Worm (Caenorhabditis elegans) whole organism, late embryonic: ENCODE data around the gene F40G12.5.

Experiments
- C38D4.7 ChIP-seq: fragments of 200-800 bp; sonication (Bioruptor generic); optimal IDR thresholded peaks from 2 replicates; lab custom pipeline; 2018; ENCODE audit warnings: mild to moderate bottlenecking, missing genetic modification characterization, moderate library complexity, missing compliant biosample characterization
- F13H6.1 ChIP-seq: sonication (generic microtip); optimal IDR thresholded peaks from 2 replicates; lab custom pipeline; 2016; ENCODE audit warnings: missing genetic modification characterization, missing compliant biosample characterization
- K02D7.2 ChIP-seq: sonication (generic microtip); optimal IDR thresholded peaks from 2 replicates; lab custom pipeline; 2017; ENCODE audit warnings: mild to moderate bottlenecking, missing genetic modification characterization, missing compliant biosample characterization
- K09A11.1 ChIP-seq: sonication (generic microtip); optimal IDR thresholded peaks from 2 replicates; lab custom pipeline; 2017; ENCODE audit warnings: antibody characterized with exemption, mild to moderate bottlenecking, missing genetic modification characterization, missing compliant biosample characterization; ENCODE audit not compliant: insufficient read depth
- T23F11.4 ChIP-seq: fragments of 200-800 bp; sonication (Bioruptor generic); optimal IDR thresholded peaks from 2 replicates; lab custom pipeline; 2018; ENCODE audit warnings: mild to moderate bottlenecking, missing genetic modification characterization, missing compliant biosample characterization
- Y22D7AL.16 ChIP-seq: sonication (generic microtip); optimal IDR thresholded peaks from 2 replicates; lab custom pipeline; 2016; ENCODE audit warnings: missing genetic modification characterization, missing compliant biosample characterization
- ama-1 ChIP-seq: fragments of 150-350 bp; optimal IDR thresholded peaks from 2 replicates; lab custom pipeline; 2014
- ceh-18 ChIP-seq: sonication (generic microtip); optimal IDR thresholded peaks from 2 replicates; lab custom pipeline; 2016; ENCODE audit warnings: missing genetic modification characterization, missing compliant biosample characterization
- ceh-19 ChIP-seq: fragments of 200-800 bp; sonication (Bioruptor generic); optimal IDR thresholded peaks from 2 replicates; lab custom pipeline; 2018; ENCODE audit warnings: mild to moderate bottlenecking, missing genetic modification characterization, missing compliant biosample characterization
- ceh-2 ChIP-seq: sonication (generic microtip); optimal IDR thresholded peaks from 2 replicates; lab custom pipeline; 2016; ENCODE audit warnings: missing genotype, missing genetic modification characterization, missing compliant biosample characterization
- ceh-22 ChIP-seq: sonication (generic microtip); optimal IDR thresholded peaks from 2 replicates; lab custom pipeline; 2017; ENCODE audit warnings: missing biosample characterization, missing genetic modification characterization
- ceh-30 ChIP-seq: fragments of 150-350 bp; optimal IDR thresholded peaks from 2 replicates; lab custom pipeline; 2014; ENCODE audit warnings: missing biosample characterization, missing genetic modification characterization
- ceh-31 ChIP-seq: sonication (generic microtip); optimal IDR thresholded peaks from 2 replicates; lab custom pipeline; 2016; ENCODE audit warnings: missing genetic modification characterization, missing compliant biosample characterization
- ceh-6 ChIP-seq: fragments of 200-800 bp; sonication (Bioruptor generic); optimal IDR thresholded peaks from 2 replicates; lab custom pipeline; 2018; ENCODE audit warnings: mild to moderate bottlenecking, missing genetic modification characterization, missing compliant biosample characterization
- ceh-9 ChIP-seq: sonication (generic microtip); optimal IDR thresholded peaks from 2 replicates; lab custom pipeline; 2016; ENCODE audit warnings: mild to moderate bottlenecking, missing genetic modification characterization, inconsistent platforms, missing compliant biosample characterization
- dmd-4 ChIP-seq: sonication (generic microtip); optimal IDR thresholded peaks from 2 replicates; lab custom pipeline; 2016; ENCODE audit warnings: borderline replicate concordance, missing genetic modification characterization, missing compliant biosample characterization
- elt-2 ChIP-seq: sonication (generic microtip); optimal IDR thresholded peaks from 2 replicates; lab custom pipeline; 2016; ENCODE audit warnings: missing genetic modification reagents, missing genetic modification characterization, missing compliant biosample characterization
- elt-4 ChIP-seq: sonication (generic microtip); optimal IDR thresholded peaks from 2 replicates; lab custom pipeline; 2016; ENCODE audit warnings: missing genetic modification characterization, missing compliant biosample characterization
- eyg-1 ChIP-seq: sonication (generic microtip); optimal IDR thresholded peaks from 2 replicates; lab custom pipeline; 2016; ENCODE audit warnings: missing genotype, missing genetic modification characterization, missing compliant biosample characterization
- fkh-10 ChIP-seq: fragments of 150-350 bp; optimal IDR thresholded peaks from 2 replicates; lab custom pipeline; 2014; ENCODE audit warnings: missing biosample characterization, missing genetic modification reagents, missing genetic modification characterization
- fkh-6 ChIP-seq: sonication (generic microtip); optimal IDR thresholded peaks from 2 replicates; lab custom pipeline; 2016; ENCODE audit warnings: missing genetic modification characterization, missing compliant biosample characterization
- gmeb-2 ChIP-seq: sonication (generic microtip); optimal IDR thresholded peaks from 2 replicates; lab custom pipeline; 2016; ENCODE audit warnings: missing genetic modification characterization, inconsistent platforms, missing compliant biosample characterization
- hlh-15 ChIP-seq: sonication (generic microtip); optimal IDR thresholded peaks from 2 replicates; lab custom pipeline; 2016; ENCODE audit warnings: missing genetic modification characterization, missing compliant biosample characterization
- hlh-6 ChIP-seq: sonication (generic microtip); optimal IDR thresholded peaks from 2 replicates; lab custom pipeline; 2016; ENCODE audit warnings: missing genotype, missing genetic modification characterization, missing compliant biosample characterization
- hlh-8 ChIP-seq: sonication (generic microtip); optimal IDR thresholded peaks from 2 replicates; lab custom pipeline; 2016; ENCODE audit warnings: missing genotype, missing genetic modification characterization, missing compliant biosample characterization
- lim-6 ChIP-seq: sonication (generic microtip); optimal IDR thresholded peaks from 2 replicates; lab custom pipeline; 2016; ENCODE audit warnings: missing genetic modification characterization, missing compliant biosample characterization
- lin-11 ChIP-seq: fragments of 200-800 bp; sonication (Bioruptor generic); optimal IDR thresholded peaks from 2 replicates; lab custom pipeline; 2018; ENCODE audit warnings: mild to moderate bottlenecking, missing genetic modification characterization, missing compliant biosample characterization
- madf-2 ChIP-seq: sonication (generic microtip); optimal IDR thresholded peaks from 2 replicates; lab custom pipeline; 2017; ENCODE audit warnings: missing genetic modification characterization, missing compliant biosample characterization
- mec-3 ChIP-seq: sonication (generic microtip); optimal IDR thresholded peaks from 2 replicates; lab custom pipeline; 2016; ENCODE audit warnings: borderline replicate concordance, missing genetic modification characterization, missing compliant biosample characterization
- nfya-1 ChIP-seq: sonication (generic microtip); optimal IDR thresholded peaks from 2 replicates; lab custom pipeline; 2017; ENCODE audit warnings: missing genetic modification characterization, mild to moderate bottlenecking, missing compliant biosample characterization, antibody characterized with exemption, moderate library complexity
- nhr-232 ChIP-seq: sonication (generic microtip); optimal IDR thresholded peaks from 2 replicates; lab custom pipeline; 2016; ENCODE audit warnings: missing genetic modification characterization, missing compliant biosample characterization
- pag-3 ChIP-seq: sonication (generic microtip); optimal IDR thresholded peaks from 2 replicates; lab custom pipeline; 2016; ENCODE audit warnings: missing compliant biosample characterization, missing genetic modification characterization, borderline replicate concordance
- pat-9 ChIP-seq: fragments of 200-800 bp; sonication (Bioruptor generic); optimal IDR thresholded peaks from 2 replicates; lab custom pipeline; 2018; ENCODE audit warnings: mild to moderate bottlenecking, missing genetic modification characterization, moderate library complexity, missing compliant biosample characterization
- pax-1 ChIP-seq: fragments of 150-350 bp; optimal IDR thresholded peaks from 2 replicates; lab custom pipeline; 2014; ENCODE audit warnings: missing biosample characterization, missing genetic modification characterization
- pha-2 ChIP-seq: sonication (generic microtip); optimal IDR thresholded peaks from 2 replicates; lab custom pipeline; 2017; ENCODE audit warnings: mild to moderate bottlenecking, missing genetic modification characterization, missing compliant biosample characterization
- pha-4 ChIP-seq: fragments of 150-350 bp; optimal IDR thresholded peaks from 2 replicates; lab custom pipeline; 2018; ENCODE audit warnings: missing biosample characterization, missing genetic modification reagents, missing genetic modification characterization
- pqm-1 ChIP-seq: sonication (generic microtip); optimal IDR thresholded peaks from 2 replicates; lab custom pipeline; 2016; ENCODE audit warnings: missing genetic modification characterization, missing compliant biosample characterization
- pros-1 ChIP-seq: fragments of 150-350 bp; optimal IDR thresholded peaks from 2 replicates; lab custom pipeline; 2014; ENCODE audit warnings: missing biosample characterization, missing genetic modification reagents, missing genetic modification characterization
- ref-2 ChIP-seq: sonication (generic microtip); optimal IDR thresholded peaks from 2 replicates; lab custom pipeline; 2016; ENCODE audit warnings: missing genetic modification characterization, missing compliant biosample characterization
- sdc-2 ChIP-seq: sonication (generic microtip); optimal IDR thresholded peaks from 2 replicates; lab custom pipeline; 2016; ENCODE audit warnings: missing genotype, missing genetic modification characterization, missing compliant biosample characterization
- sox-4 ChIP-seq: sonication (generic microtip); optimal IDR thresholded peaks from 2 replicates; lab custom pipeline; 2017; ENCODE audit warnings: mild to moderate bottlenecking, missing genetic modification characterization, inconsistent platforms, missing compliant biosample characterization
- syd-9 ChIP-seq: sonication (generic microtip); optimal IDR thresholded peaks from 2 replicates; lab custom pipeline; 2016; ENCODE audit warnings: mild to moderate bottlenecking, missing genetic modification characterization, moderate library complexity, missing compliant biosample characterization
- tbx-2 ChIP-seq: sonication (generic microtip); optimal IDR thresholded peaks from 2 replicates; lab custom pipeline; 2016; ENCODE audit warnings: missing genetic modification characterization, missing compliant biosample characterization
- ttx-3 ChIP-seq: sonication (generic microtip); optimal IDR thresholded peaks from 2 replicates; lab custom pipeline; 2016; ENCODE audit warnings: missing genetic modification reagents, missing genetic modification characterization, missing compliant biosample characterization
- unc-3 ChIP-seq, 2 experiments: fragments of 200-800 bp in 1 of 2; sonication (Bioruptor generic) in 1 of 2; sonication (generic microtip) in 1 of 2; conservative IDR thresholded peaks in 1 of 2; optimal IDR thresholded peaks in 1 of 2; 2 replicates each; pipeline versions ENCODE4 v1.3.6 to Lab custom; 2016 to 2022; ENCODE audit warnings: missing compliant biosample characterization in 2 of 2, missing genetic modification characterization in 2 of 2, missing genetic modification reagents in 1 of 2
- unc-42 ChIP-seq: sonication (generic microtip); optimal IDR thresholded peaks from 2 replicates; lab custom pipeline; 2016; ENCODE audit warnings: missing genotype, missing genetic modification characterization, missing compliant biosample characterization

The F40G12.5 gene

ce11 chrV:14260831-14261230 is 9.8 kb downstream of the F40G12.5 start, which contains the start of gene F40G12.2:
Gene F40G12.2, minus strand, starts transcription at chrV:14260931.
- TF ChIP-seq ama-1 (lab: Kevin White, UChicago) (no peak), pax-1 (tag; lab: Kevin White, UChicago) (no peak), lin-11 (no peak), Y22D7AL.16 (tag; lab: Kevin White, UChicago) (no peak), pha-4 (no peak), K02D7.2 (tag; lab: Kevin White, UChicago) (no peak), hlh-6 (no peak), pros-1 (no peak), ceh-30 (no peak), ref-2 (tag; lab: Kevin White, UChicago) (no peak), tbx-2 (tag; lab: Kevin White, UChicago) (no peak), gmeb-2 (tag; lab: Kevin White, UChicago) (no peak), pag-3 (tag; lab: Kevin White, UChicago) (no peak), ttx-3 (tag; lab: Kevin White, UChicago) (no peak), eyg-1 (no peak)

DNA sequence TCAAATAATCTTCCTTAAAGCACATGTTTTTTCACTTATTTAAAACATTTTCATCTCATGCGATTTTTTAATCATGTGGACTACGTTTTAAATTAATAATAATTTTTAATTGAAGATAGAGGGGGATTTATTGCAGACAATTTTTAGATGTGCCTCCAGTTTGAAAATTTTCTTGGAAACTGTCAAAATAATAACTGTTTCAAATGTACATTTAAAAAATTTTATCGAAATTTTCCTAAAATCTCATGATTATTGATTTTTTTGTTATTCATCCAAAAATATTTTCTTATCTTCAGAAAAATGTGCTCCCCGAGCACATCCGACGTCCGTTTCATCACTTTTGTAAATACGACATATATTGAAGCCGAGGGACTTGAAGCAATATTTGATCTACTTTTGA is 13.8 kb downstream of the F40G12.5 start, which contains the start of gene sre-8:
TSS of gene sre-8 (plus strand) at position 301 of the 400 bp plus-strand sequence.
- no peak for TF ChIP-seq sdc-2 (tag; lab: Kevin White, UChicago)
- no peak for TF ChIP-seq C38D4.7 (GFP tag; lab: Kevin White, UChicago)
- no peak for TF ChIP-seq hlh-8
- no peak for TF ChIP-seq F13H6.1 (tag; lab: Kevin White, UChicago)
- TF ChIP-seq syd-9: no peak
- no peak for TF ChIP-seq madf-2 (tag; lab: Kevin White, UChicago)
- TF ChIP-seq ceh-18 (tag; lab: Kevin White, UChicago): no peak
- TF ChIP-seq eyg-1: no peak
- no peak for TF ChIP-seq nfya-1 (tag; lab: Kevin White, UChicago)
- no peak for TF ChIP-seq T23F11.4 (GFP tag; lab: Kevin White, UChicago)
- TF ChIP-seq ceh-2: no peak
- TF ChIP-seq ceh-6 (GFP tag; lab: Kevin White, UChicago): no peak
- no peak for TF ChIP-seq hlh-6
- TF ChIP-seq nhr-232: no peak
- no peak for TF ChIP-seq pat-9 (tag; lab: Kevin White, UChicago)
- no peak for TF ChIP-seq dmd-4
- no peak for TF ChIP-seq sox-4 (tag; lab: Kevin White, UChicago)
- no peak for TF ChIP-seq fkh-10 (GFP tag; lab: Kevin White, UChicago)
- no peak for TF ChIP-seq lim-6 (tag; lab: Kevin White, UChicago)
- TF ChIP-seq pqm-1 (tag; lab: Kevin White, UChicago): no peak
- TF ChIP-seq, all 69 proteins: peak for 0

DNA sequence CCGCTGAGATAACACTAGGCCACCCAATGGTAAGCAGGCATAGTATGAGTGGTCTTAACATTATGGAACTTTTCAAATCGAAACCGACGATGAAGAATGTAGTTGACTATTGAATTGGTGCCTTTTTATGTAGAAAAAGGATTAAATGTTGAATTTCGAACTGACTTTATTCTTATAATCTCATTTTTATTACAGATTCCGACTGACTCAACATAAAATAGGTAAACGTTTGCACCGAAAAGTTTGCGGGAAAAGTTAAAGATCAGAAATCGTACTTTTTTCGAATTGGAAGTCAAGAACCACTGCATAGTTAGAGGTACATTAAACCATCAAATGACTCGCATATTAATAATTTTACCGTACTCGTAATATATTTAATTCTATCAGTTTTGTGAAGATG is 16.4 kb downstream of the F40G12.5 start, which contains the start of gene K02E11.7:
TSS of gene K02E11.7 (minus strand) at position 101 of the 400 bp plus-strand sequence.
- TF ChIP-seq elt-2 (no peak), lim-6 (tag; lab: Kevin White, UChicago) (no peak), K09A11.1 (tag; lab: Kevin White, UChicago) (no peak), sdc-2 (tag; lab: Kevin White, UChicago) (no peak), ceh-31 (tag; lab: Kevin White, UChicago) (no peak), pha-2 (tag; lab: Kevin White, UChicago) (no peak), ceh-19 (GFP tag; lab: Kevin White, UChicago) (no peak), fkh-6 (tag; lab: Kevin White, UChicago) (no peak)

DNA sequence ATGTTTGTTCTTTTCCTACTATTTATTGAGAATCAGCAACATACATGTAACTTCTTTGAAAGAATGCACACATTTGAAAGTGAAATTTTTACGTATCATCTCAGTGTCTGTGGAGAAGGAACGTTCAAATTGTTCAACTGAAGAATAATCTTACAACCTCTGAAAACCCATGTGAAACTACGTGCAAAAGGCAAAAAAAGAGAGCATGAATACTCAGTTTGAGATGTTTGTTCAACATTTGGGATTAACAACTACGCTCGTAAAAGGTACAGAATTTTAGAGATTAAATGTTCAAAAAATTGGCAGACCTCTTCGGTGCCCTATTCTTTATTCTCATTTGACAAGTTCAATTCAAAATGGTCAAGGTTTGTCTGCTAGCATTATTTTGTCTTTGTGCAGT is 18.6 kb downstream of the F40G12.5 start, which contains the start of gene K02E11.5:
TSS of gene K02E11.5 (plus strand) at position 301 of the 400 bp plus-strand sequence.
- TF ChIP-seq elt-4 (tag; lab: Kevin White, UChicago) (no peak), ceh-9 (tag; lab: Kevin White, UChicago) (no peak), hlh-15 (tag; lab: Kevin White, UChicago) (no peak), pha-4 (no peak), madf-2 (tag; lab: Kevin White, UChicago) (no peak), sox-4 (tag; lab: Kevin White, UChicago) (no peak), tbx-2 (tag; lab: Kevin White, UChicago) (no peak), T23F11.4 (GFP tag; lab: Kevin White, UChicago) (no peak), C38D4.7 (GFP tag; lab: Kevin White, UChicago) (no peak), dmd-4 (no peak), unc-42 (no peak), fkh-6 (tag; lab: Kevin White, UChicago) (no peak), mec-3 (tag; lab: Kevin White, UChicago) (no peak), unc-3 (GFP tag; conservative IDR thresholded peaks at IDR 0.05; lab: Robert Waterston, UW) (no peak), unc-3 (tag; optimal IDR thresholded peaks at IDR 0.05; lab: Kevin White, UChicago) (no peak), ceh-22 (tag; lab: Kevin White, UChicago) (no peak), syd-9 (no peak), ceh-30 (no peak), elt-2 (no peak)
